Worm (Caenorhabditis elegans) whole organism, mixed stage, embryonic: Measurements from ENCODE around the gene C06C3.4.

Experiments
- M03D4.4 ChIP-seq: sonication (generic microtip); optimal IDR thresholded peaks from 2 replicates; lab custom pipeline; 2017; ENCODE audit warnings: mild to moderate bottlenecking, missing genetic modification characterization, missing compliant biosample characterization
- bed-3 ChIP-seq: fragments of 200-800 bp; sonication (Bioruptor generic); optimal IDR thresholded peaks from 3 replicates; lab custom pipeline; 2018; ENCODE audit warnings: mild to moderate bottlenecking, missing genetic modification characterization, moderate library complexity, missing compliant biosample characterization
- blmp-1 ChIP-seq: fragments of 150-350 bp; optimal IDR thresholded peaks from 2 replicates; lab custom pipeline; 2014; ENCODE audit warnings: missing biosample characterization, missing genetic modification characterization
- ceh-83 ChIP-seq: fragments of 200-800 bp; sonication (Bioruptor generic); optimal IDR thresholded peaks from 2 replicates; lab custom pipeline; 2018; ENCODE audit warnings: mild to moderate bottlenecking, missing genetic modification characterization, missing compliant biosample characterization
- ces-1 ChIP-seq: fragments of 150-350 bp; optimal IDR thresholded peaks from 2 replicates; lab custom pipeline; 2014; ENCODE audit warnings: missing biosample characterization, missing genetic modification reagents, missing genetic modification characterization
- cnd-1 ChIP-seq: fragments of 200-800 bp; sonication (Bioruptor generic); optimal IDR thresholded peaks from 2 replicates; lab custom pipeline; 2018; ENCODE audit warnings: mild to moderate bottlenecking, missing genetic modification characterization, missing compliant biosample characterization
- drap-1 ChIP-seq: fragments of 200-800 bp; sonication (Bioruptor generic); optimal IDR thresholded peaks from 3 replicates; lab custom pipeline; 2018; ENCODE audit warnings: mild to moderate bottlenecking, missing genetic modification characterization, missing compliant biosample characterization
- elt-1 ChIP-seq: sonication (generic microtip); optimal IDR thresholded peaks from 2 replicates; lab custom pipeline; 2017; ENCODE audit warnings: missing genetic modification characterization, mild to moderate bottlenecking, missing compliant biosample characterization, antibody characterized with exemption, moderate library complexity, borderline replicate concordance; ENCODE audit not compliant: insufficient read depth
- elt-3 ChIP-seq: fragments of 150-350 bp; optimal IDR thresholded peaks from 2 replicates; lab custom pipeline; 2014; ENCODE audit warnings: missing biosample characterization, missing genetic modification characterization
- flh-1 ChIP-seq: fragments of 200-800 bp; sonication (Bioruptor generic); optimal IDR thresholded peaks from 2 replicates; lab custom pipeline; 2018; ENCODE audit warnings: mild to moderate bottlenecking, missing genetic modification characterization, moderate library complexity, missing compliant biosample characterization
- ham-2 ChIP-seq: fragments of 200-800 bp; sonication (Bioruptor generic); optimal IDR thresholded peaks from 2 replicates; lab custom pipeline; 2018; ENCODE audit warnings: mild to moderate bottlenecking, missing genetic modification characterization, missing compliant biosample characterization
- hlh-1 ChIP-seq: fragments of 150-350 bp; optimal IDR thresholded peaks from 2 replicates; lab custom pipeline; 2014; ENCODE audit warnings: missing biosample characterization, missing genetic modification reagents, missing genetic modification characterization
- lin-32 ChIP-seq: fragments of 200-800 bp; sonication (Bioruptor generic); optimal IDR thresholded peaks from 2 replicates; lab custom pipeline; 2018; ENCODE audit warnings: mild to moderate bottlenecking, missing genetic modification characterization, missing compliant biosample characterization
- lsy-2 ChIP-seq: fragments of 150-350 bp; optimal IDR thresholded peaks from 2 replicates; lab custom pipeline; 2014; ENCODE audit warnings: missing biosample characterization, missing genetic modification characterization
- mab-5 ChIP-seq: fragments of 150-350 bp; optimal IDR thresholded peaks from 2 replicates; lab custom pipeline; 2014; ENCODE audit warnings: missing biosample characterization, missing genetic modification characterization
- mep-1 ChIP-seq: fragments of 150-350 bp; optimal IDR thresholded peaks from 2 replicates; lab custom pipeline; 2017; ENCODE audit warnings: missing biosample characterization, missing genetic modification reagents, missing genetic modification characterization, inconsistent platforms
- nhr-12 ChIP-seq: fragments of 150-350 bp; optimal IDR thresholded peaks from 2 replicates; lab custom pipeline; 2014; ENCODE audit warnings: missing biosample characterization, missing genetic modification characterization
- nhr-2 ChIP-seq: fragments of 150-350 bp; optimal IDR thresholded peaks from 2 replicates; lab custom pipeline; 2014; ENCODE audit warnings: missing biosample characterization, missing genetic modification characterization
- nhr-237 ChIP-seq: fragments of 150-350 bp; optimal IDR thresholded peaks from 2 replicates; lab custom pipeline; 2014; ENCODE audit warnings: missing biosample characterization, missing genetic modification characterization
- nhr-28 ChIP-seq: fragments of 150-350 bp; optimal IDR thresholded peaks from 2 replicates; lab custom pipeline; 2014; ENCODE audit warnings: missing biosample characterization, missing genetic modification characterization
- nhr-76 ChIP-seq: sonication (generic microtip); optimal IDR thresholded peaks from 2 replicates; lab custom pipeline; 2017; ENCODE audit warnings: missing biosample characterization, missing genetic modification characterization
- pha-4 ChIP-seq: fragments of 150-350 bp; optimal IDR thresholded peaks from 2 replicates; lab custom pipeline; 2018; ENCODE audit warnings: missing biosample characterization, missing genetic modification reagents, missing genetic modification characterization
- sem-2 ChIP-seq: fragments of 200-800 bp; sonication (Bioruptor generic); optimal IDR thresholded peaks from 2 replicates; lab custom pipeline; 2018; ENCODE audit warnings: mild to moderate bottlenecking, missing genetic modification characterization, missing compliant biosample characterization
- sptf-1 ChIP-seq: sonication (generic microtip); optimal IDR thresholded peaks from 2 replicates; lab custom pipeline; 2017; ENCODE audit warnings: mild to moderate bottlenecking, missing genetic modification characterization, moderate library complexity, missing compliant biosample characterization
- tbx-8 ChIP-seq: fragments of 200-800 bp; sonication (Bioruptor generic); optimal IDR thresholded peaks from 2 replicates; lab custom pipeline; 2018; ENCODE audit warnings: mild to moderate bottlenecking, missing genetic modification characterization, moderate library complexity, missing compliant biosample characterization
- unc-120 ChIP-seq: sonication (generic microtip); optimal IDR thresholded peaks from 2 replicates; lab custom pipeline; 2017; ENCODE audit warnings: missing genetic modification characterization, missing compliant biosample characterization; ENCODE audit not compliant: poor library complexity, severe bottlenecking
- unc-39 ChIP-seq: fragments of 150-350 bp; optimal IDR thresholded peaks from 2 replicates; lab custom pipeline; 2014; ENCODE audit warnings: missing biosample characterization, missing genetic modification characterization
- unc-62 ChIP-seq: fragments of 150-350 bp; optimal IDR thresholded peaks from 2 replicates; lab custom pipeline; 2014; ENCODE audit warnings: missing biosample characterization, missing genetic modification reagents, missing genetic modification characterization
- zip-8 ChIP-seq: fragments of 150-350 bp; optimal IDR thresholded peaks from 2 replicates; lab custom pipeline; 2014; ENCODE audit warnings: missing biosample characterization, missing genetic modification characterization
- ztf-11 ChIP-seq: fragments of 150-350 bp; optimal IDR thresholded peaks from 2 replicates; lab custom pipeline; 2014; ENCODE audit warnings: missing biosample characterization, missing genetic modification characterization

C06C3.4 gene

ce11 chrII:9398370-9398901, 25.3 kb downstream of the C06C3.4 start, which contains the start of the genes Y51B9A.14 and Y51B9A.8:
TSS of gene Y51B9A.14 (minus strand) at chrII:9398470.
TSS of gene Y51B9A.8 (plus strand) at chrII:9398851.
- no peak for TF ChIP-seq ces-1 (GFP tag; lab: Kevin White, UChicago)
- no peak for TF ChIP-seq hlh-1
- no peak for TF ChIP-seq nhr-12 (tag; lab: Kevin White, UChicago)
- TF ChIP-seq ceh-83 (GFP tag; lab: Kevin White, UChicago), result no peak
- no peak for TF ChIP-seq drap-1 (GFP tag; lab: Kevin White, UChicago)
- TF ChIP-seq M03D4.4 (tag; lab: Kevin White, UChicago), result no peak
- no peak for TF ChIP-seq unc-39 (tag; lab: Kevin White, UChicago)
- TF ChIP-seq flh-1, result no peak
- no peak for TF ChIP-seq nhr-28 (tag; lab: Kevin White, UChicago)
- no peak for TF ChIP-seq ham-2 (GFP tag; lab: Kevin White, UChicago)
- no peak for TF ChIP-seq tbx-8 (GFP tag; lab: Kevin White, UChicago)
- TF ChIP-seq unc-120, result no peak
- TF ChIP-seq nhr-2 (tag; lab: Kevin White, UChicago), result no peak
- TF ChIP-seq, all 35 proteins: peak for 0

ce11 chrII:9399746-9400145, 26.7 kb downstream of the C06C3.4 start, which contains the start of gene Y51B9A.7:
TSS of gene Y51B9A.7 (plus strand) at chrII:9400046.
- no peak for TF ChIP-seq unc-62 (GFP tag; lab: Kevin White, UChicago)
- TF ChIP-seq nhr-12 (tag; lab: Kevin White, UChicago), result no peak
- no peak for TF ChIP-seq unc-120
- TF ChIP-seq cnd-1 (tag; lab: Kevin White, UChicago), result no peak
- TF ChIP-seq lin-32 (GFP tag; lab: Kevin White, UChicago), result no peak
- TF ChIP-seq elt-1 (tag; lab: Kevin White, UChicago), result no peak
- no peak for TF ChIP-seq elt-3
- TF ChIP-seq nhr-28 (tag; lab: Kevin White, UChicago), result no peak
- TF ChIP-seq mab-5 (tag; lab: Kevin White, UChicago), result no peak
- TF ChIP-seq pha-4, result no peak
- TF ChIP-seq sem-2 (GFP tag; lab: Kevin White, UChicago), result no peak
- TF ChIP-seq sptf-1 (tag; lab: Kevin White, UChicago), result no peak
- no peak for TF ChIP-seq zip-8 (tag; lab: Kevin White, UChicago)
- no peak for TF ChIP-seq ham-2 (GFP tag; lab: Kevin White, UChicago)
- TF ChIP-seq lsy-2 (tag; lab: Kevin White, UChicago), result no peak
- no peak for TF ChIP-seq ces-1 (GFP tag; lab: Kevin White, UChicago)
- TF ChIP-seq nhr-76 (tag; lab: Kevin White, UChicago), result no peak
- no peak for TF ChIP-seq hlh-1
- TF ChIP-seq M03D4.4 (tag; lab: Kevin White, UChicago), result no peak
- no peak for TF ChIP-seq nhr-237
- TF ChIP-seq, all 35 proteins: peak for 0

ce11 chrII:9403087-9403486, 30.0 kb downstream of the C06C3.4 start, which contains the start of gene Y51B9A.6:
TSS of gene Y51B9A.6 (minus strand) at chrII:9403187.
- TF ChIP-seq cnd-1 (tag; lab: Kevin White, UChicago) (no peak), lsy-2 (tag; lab: Kevin White, UChicago) (no peak), pha-4 (no peak), sptf-1 (tag; lab: Kevin White, UChicago) (no peak), bed-3 (GFP tag; lab: Kevin White, UChicago) (no peak), nhr-28 (tag; lab: Kevin White, UChicago) (no peak), zip-8 (tag; lab: Kevin White, UChicago) (no peak), mep-1 (no peak)
- TF ChIP-seq, all 35 proteins: peak for 0

- TF ChIP-seq nhr-237 (no peak), mab-5 (tag; lab: Kevin White, UChicago) (no peak), unc-62 (GFP tag; lab: Kevin White, UChicago) (no peak), nhr-76 (tag; lab: Kevin White, UChicago) (no peak), cnd-1 (tag; lab: Kevin White, UChicago) (no peak), pha-4 (no peak), blmp-1 (tag; lab: Kevin White, UChicago) (no peak), nhr-12 (tag; lab: Kevin White, UChicago) (no peak), mep-1 (no peak), sem-2 (GFP tag; lab: Kevin White, UChicago) (no peak), sptf-1 (tag; lab: Kevin White, UChicago) (no peak), ztf-11 (tag; lab: Kevin White, UChicago) (no peak), bed-3 (GFP tag; lab: Kevin White, UChicago) (no peak), unc-120 (no peak), ceh-83 (GFP tag; lab: Kevin White, UChicago) (no peak), elt-3 (no peak), unc-39 (tag; lab: Kevin White, UChicago) (no peak), M03D4.4 (tag; lab: Kevin White, UChicago) (no peak)
Observed at ce11 chrII:9403846-9404245, 30.8 kb downstream of the C06C3.4 start, which contains the start of gene Y51B9A.5. TSS of gene Y51B9A.5 (plus strand) at chrII:9404146.
